Worm (Caenorhabditis elegans) whole organism, L4 larva: ENCODE measurements around the gene bbln-1.
A peak's percentile ranks its signal among the peaks of the same experiment; 100 is the strongest.

Experiments used
- Y48G9A.11 ChIP-seq: fragments of 200-800 bp; sonication (Bioruptor generic); IDR thresholded peaks from 2 replicates; pipeline ENCODE4 v1.3.6; 2022; ENCODE audit warnings: missing genetic modification reagents, missing genetic modification characterization, missing compliant biosample characterization
- ZK337.2 ChIP-seq: fragments of 200-800 bp; sonication (Bioruptor generic); IDR thresholded peaks from 2 replicates; pipeline ENCODE4 v1.3.6; 2022; ENCODE audit warnings: missing genetic modification reagents, missing genetic modification characterization, missing compliant biosample characterization
- aha-1 ChIP-seq: fragments of 150-350 bp; peaks from one replicate; lab custom pipeline; 2014; ENCODE audit warnings: missing biosample characterization, missing genetic modification characterization
- ceh-20 ChIP-seq: fragments of 200-800 bp; sonication (Bioruptor generic); IDR thresholded peaks from 2 replicates; pipeline ENCODE4 v1.3.6; 2022; ENCODE audit warnings: missing genetic modification reagents, missing genetic modification characterization, missing compliant biosample characterization
- ces-1 ChIP-seq: fragments of 150-350 bp; sonication (generic microtip); optimal IDR thresholded peaks from 4 replicates; lab custom pipeline; 2014; ENCODE audit warnings: missing biosample characterization, missing genetic modification reagents, missing genetic modification characterization
- daf-16 ChIP-seq, 3 experiments: sonication (generic microtip); optimal IDR thresholded peaks; 2 replicates each; lab custom pipeline; 2016 to 2017; ENCODE audit warnings: missing genetic modification characterization in 3 of 3, missing genetic modification reagents in 3 of 3, mild to moderate bottlenecking in 2 of 3, missing compliant biosample characterization in 2 of 3, missing biosample characterization in 1 of 3, moderate library complexity in 1 of 3
- daf-8 ChIP-seq: fragments of 200-800 bp; sonication (Bioruptor generic); IDR thresholded peaks from 2 replicates; pipeline ENCODE4 v1.3.6; 2022; ENCODE audit warnings: missing genetic modification characterization, missing compliant biosample characterization
- dmd-6 ChIP-seq: fragments of 200-800 bp; sonication (Bioruptor generic); IDR thresholded peaks from 2 replicates; pipeline ENCODE4 v1.3.6; 2022; ENCODE audit warnings: missing genetic modification reagents, missing genetic modification characterization, missing compliant biosample characterization
- dve-1 ChIP-seq: sonication (generic microtip); optimal IDR thresholded peaks from 2 replicates; lab custom pipeline; 2017; ENCODE audit warnings: antibody characterized with exemption, mild to moderate bottlenecking, missing genetic modification characterization, missing compliant biosample characterization; ENCODE audit not compliant: insufficient read depth
- fkh-10 ChIP-seq: fragments of 150-350 bp; optimal IDR thresholded peaks from 2 replicates; lab custom pipeline; 2014; ENCODE audit warnings: missing biosample characterization, missing genetic modification reagents, missing genetic modification characterization
- fos-1 ChIP-seq: fragments of 150-350 bp; optimal IDR thresholded peaks from 2 replicates; lab custom pipeline; 2014; ENCODE audit warnings: missing biosample characterization, missing genetic modification characterization
- hif-1 ChIP-seq, 2 experiments: sonication (generic microtip); optimal IDR thresholded peaks; 2 replicates each; lab custom pipeline; 2016 to 2017; ENCODE audit warnings: missing compliant biosample characterization in 2 of 2, missing genetic modification characterization in 2 of 2, missing genetic modification reagents in 2 of 2, missing genotype in 2 of 2, mild to moderate bottlenecking in 1 of 2
- hlh-11 ChIP-seq: fragments of 200-800 bp; sonication (Bioruptor generic); optimal IDR thresholded peaks from 2 replicates; lab custom pipeline; 2018; ENCODE audit warnings: mild to moderate bottlenecking, missing genetic modification characterization, missing compliant biosample characterization
- hlh-30 ChIP-seq: sonication (generic microtip); optimal IDR thresholded peaks from 2 replicates; lab custom pipeline; 2017; ENCODE audit warnings: antibody characterized with exemption, mild to moderate bottlenecking, missing genetic modification characterization, missing compliant biosample characterization; ENCODE audit not compliant: insufficient read depth
- lin-13 ChIP-seq: fragments of 150-350 bp; optimal IDR thresholded peaks from 2 replicates; lab custom pipeline; 2014; ENCODE audit warnings: missing biosample characterization, missing genetic modification reagents, missing genetic modification characterization
- lin-15B ChIP-seq: fragments of 150-350 bp; sonication (generic microtip); optimal IDR thresholded peaks from 3 replicates; lab custom pipeline; 2014; ENCODE audit warnings: missing biosample characterization, missing genetic modification characterization
- lin-29 ChIP-seq: fragments of 200-800 bp; sonication (Bioruptor generic); IDR thresholded peaks from 2 replicates; pipeline ENCODE4 v1.3.6; 2022; ENCODE audit warnings: missing genetic modification reagents, missing genetic modification characterization, missing compliant biosample characterization
- lin-39 ChIP-seq: fragments of 150-350 bp; optimal IDR thresholded peaks from 2 replicates; lab custom pipeline; 2014; ENCODE audit warnings: missing biosample characterization, missing genetic modification reagents, missing genetic modification characterization
- lsy-2 ChIP-seq, 2 experiments: fragments of 150-350 bp in 1 of 2; sonication (generic microtip) in 1 of 2; optimal IDR thresholded peaks; 2 replicates each; lab custom pipeline; 2014 to 2017; ENCODE audit warnings: missing biosample characterization in 2 of 2, missing genetic modification characterization in 2 of 2
- madf-5 ChIP-seq, 2 experiments: fragments of 200-800 bp; sonication (Bioruptor generic); IDR thresholded peaks; 2 replicates each; pipeline ENCODE4 v1.3.6; 2022; ENCODE audit warnings: missing compliant biosample characterization in 2 of 2, missing genetic modification characterization in 2 of 2
- mdl-1 ChIP-seq, 2 experiments: fragments of 150-350 bp in 1 of 2; sonication (generic microtip) in 1 of 2; optimal IDR thresholded peaks; 2 replicates each; lab custom pipeline; 2014 to 2017; ENCODE audit warnings: missing biosample characterization in 2 of 2, missing genetic modification characterization in 2 of 2
- mdt-29 ChIP-seq: fragments of 200-800 bp; sonication (Bioruptor generic); IDR thresholded peaks from 2 replicates; pipeline ENCODE4 v1.3.6; 2022; ENCODE audit warnings: missing genetic modification reagents, missing genetic modification characterization, missing compliant biosample characterization
- mes-2 ChIP-seq: sonication (generic microtip); optimal IDR thresholded peaks from 2 replicates; lab custom pipeline; 2016; ENCODE audit warnings: missing genotype, mild to moderate bottlenecking, missing genetic modification characterization, missing compliant biosample characterization; ENCODE audit not compliant: poor library complexity, severe bottlenecking
- mxl-2 ChIP-seq: fragments of 200-800 bp; sonication (Bioruptor generic); conservative IDR thresholded peaks from 2 replicates; pipeline ENCODE4 v1.3.6; 2022; ENCODE audit warnings: missing genetic modification reagents, missing genetic modification characterization, missing compliant biosample characterization
- nhr-102 ChIP-seq: sonication (generic microtip); optimal IDR thresholded peaks from 2 replicates; lab custom pipeline; 2016; ENCODE audit warnings: mild to moderate bottlenecking, missing genetic modification characterization, moderate library complexity, missing compliant biosample characterization
- nhr-11 ChIP-seq: fragments of 150-350 bp; optimal IDR thresholded peaks from 2 replicates; lab custom pipeline; 2014; ENCODE audit warnings: missing biosample characterization, missing genetic modification characterization
- nhr-28 ChIP-seq: fragments of 150-350 bp; optimal IDR thresholded peaks from 2 replicates; lab custom pipeline; 2014; ENCODE audit warnings: missing biosample characterization, missing genetic modification characterization
- nhr-41 ChIP-seq: fragments of 200-800 bp; sonication (Bioruptor generic); IDR thresholded peaks from 2 replicates; pipeline ENCODE4 v1.3.6; 2022; ENCODE audit warnings: missing genetic modification reagents, missing genetic modification characterization, missing compliant biosample characterization
- nhr-42 ChIP-seq: fragments of 200-800 bp; sonication (Bioruptor generic); IDR thresholded peaks from 2 replicates; pipeline ENCODE4 v1.3.6; 2022; ENCODE audit warnings: missing genetic modification characterization, missing compliant biosample characterization
- nhr-77 ChIP-seq: fragments of 150-350 bp; optimal IDR thresholded peaks from 2 replicates; lab custom pipeline; 2014; ENCODE audit warnings: missing biosample characterization, missing genetic modification characterization
- pqm-1 ChIP-seq: sonication (generic microtip); optimal IDR thresholded peaks from 2 replicates; lab custom pipeline; 2017; ENCODE audit warnings: missing biosample characterization, missing genetic modification characterization
- rbr-2 ChIP-seq: sonication (generic microtip); optimal IDR thresholded peaks from 2 replicates; lab custom pipeline; 2016; ENCODE audit warnings: missing genotype, missing genetic modification characterization, missing compliant biosample characterization
- sdz-12 ChIP-seq: fragments of 200-800 bp; sonication (Bioruptor generic); optimal IDR thresholded peaks from 2 replicates; lab custom pipeline; 2018; ENCODE audit warnings: mild to moderate bottlenecking, missing genetic modification characterization, missing compliant biosample characterization
- skn-1 ChIP-seq: fragments of 150-350 bp; optimal IDR thresholded peaks from 2 replicates; lab custom pipeline; 2014; ENCODE audit warnings: missing biosample characterization, missing genetic modification characterization
- spr-1 ChIP-seq: sonication (generic microtip); optimal IDR thresholded peaks from 2 replicates; lab custom pipeline; 2016; ENCODE audit warnings: mild to moderate bottlenecking, missing genetic modification characterization, missing compliant biosample characterization
- spr-3 ChIP-seq: fragments of 200-800 bp; sonication (Bioruptor generic); optimal IDR thresholded peaks from 2 replicates; lab custom pipeline; 2018; ENCODE audit warnings: mild to moderate bottlenecking, missing genetic modification characterization, missing compliant biosample characterization
- tag-97 ChIP-seq: fragments of 200-800 bp; sonication (Bioruptor generic); IDR thresholded peaks from 2 replicates; pipeline ENCODE4 v1.3.6; 2022; ENCODE audit warnings: missing genetic modification characterization, missing compliant biosample characterization
- tra-1 ChIP-seq: fragments of 200-800 bp; sonication (Bioruptor generic); IDR thresholded peaks from 2 replicates; pipeline ENCODE4 v1.3.6; 2022; ENCODE audit warnings: missing genetic modification reagents, missing genetic modification characterization, missing compliant biosample characterization
- unc-62 ChIP-seq, 3 experiments: fragments of 150-350 bp in 1 of 3; sonication (generic microtip); optimal IDR thresholded peaks in 2 of 3; peaks in 1 of 3; 1 replicate in 1 of 3; 2 replicates in 2 of 3; lab custom pipeline; 2014 to 2017; ENCODE audit warnings: missing biosample characterization in 3 of 3, missing genetic modification characterization in 3 of 3, missing genetic modification reagents in 3 of 3, missing genotype in 1 of 3
- zag-1 ChIP-seq: fragments of 150-350 bp; optimal IDR thresholded peaks from 2 replicates; lab custom pipeline; 2014; ENCODE audit warnings: missing biosample characterization, missing genetic modification characterization
- zfp-2 ChIP-seq: sonication (generic microtip); optimal IDR thresholded peaks from 2 replicates; lab custom pipeline; 2016; ENCODE audit warnings: mild to moderate bottlenecking, missing genetic modification characterization, missing compliant biosample characterization
- zfp-3 ChIP-seq: fragments of 200-800 bp; sonication (Bioruptor generic); conservative IDR thresholded peaks from 2 replicates; pipeline ENCODE4 v1.3.6; 2022; ENCODE audit warnings: missing genetic modification reagents, missing genetic modification characterization, missing compliant biosample characterization
- ztf-7 ChIP-seq: fragments of 150-350 bp; optimal IDR thresholded peaks from 2 replicates; lab custom pipeline; 2014; ENCODE audit warnings: missing biosample characterization, missing genetic modification characterization

The bbln-1 gene

ce11 chrX:3111687-3112086 is 40.6 kb downstream of the bbln-1 start (continued):
- no peak for TF ChIP-seq nhr-42 (GFP tag; lab: Robert Waterston, UW)
- no peak for TF ChIP-seq daf-8 (GFP tag; lab: Robert Waterston, UW)

ce11 chrX:3111066-3111465 is 41.2 kb downstream of the bbln-1 start:
- TF ChIP-seq hlh-30 (peak; percentile 83), ces-1 (GFP tag; lab: Kevin White, UChicago) (peak; percentile 49), lin-13 (GFP tag; lab: Kevin White, UChicago) (peak; percentile 3), lin-39 (no peak), hif-1 (tag; optimal IDR thresholded peaks at IDR 0.05; lab: Kevin White, UChicago) (peak in 1 of 2 experiments; percentile 66), ceh-20 (GFP tag; lab: Robert Waterston, UW) (0 out of 2 replicates have a peak, but pooled peaks have one; percentile 36), hlh-11 (peak; percentile 19), ZK337.2 (GFP tag; lab: Robert Waterston, UW) (0 out of 2 replicates have a peak, but pooled peaks have one; percentile 15), mdl-1 (tag; optimal IDR thresholded peaks at IDR 0.05; lab: Kevin White, UChicago) (peak in 1 of 2 experiments; percentile 64), fkh-10 (peak; percentile 79), zag-1 (tag; lab: Kevin White, UChicago) (no peak), unc-62 (GFP tag; optimal IDR thresholded peaks at IDR 0.05 in 1 of 2; lab: Kevin White, UChicago) (peak in 1 of 2 experiments; percentile 76), unc-62 (tag; optimal IDR thresholded peaks at IDR 0.05; lab: Kevin White, UChicago) (no peak), mes-2 (tag; lab: Kevin White, UChicago) (peak; percentile 19), lsy-2 (tag; optimal IDR thresholded peaks at IDR 0.05; lab: Kevin White, UChicago) (peak; percentile 27 to 36), rbr-2 (peak; percentile 6), zfp-2 (no peak), nhr-41 (GFP tag; lab: Robert Waterston, UW) (no peak), mdt-29 (GFP tag; lab: Robert Waterston, UW) (peak; percentile 15; the same call in 1 of the 2 replicates)
- TF ChIP-seq, all 104 proteins: peak for 14

ce11 chrX:3110576-3110975 is 41.7 kb downstream of the bbln-1 start, which contains the start of gene gpcp-1:
Gene gpcp-1, minus strand, starts transcription at chrX:3110628.
- TF ChIP-seq pqm-1 (tag; lab: Kevin White, UChicago) (peak; percentile 91), nhr-77 (tag; lab: Kevin White, UChicago) (peak; percentile 30), spr-1 (tag; lab: Kevin White, UChicago) (no peak), daf-16 (GFP tag; optimal IDR thresholded peaks at IDR 0.05; lab: Kevin White, UChicago) (no peak), daf-16 (tag; optimal IDR thresholded peaks at IDR 0.05; lab: Kevin White, UChicago) (peak; percentile 61), nhr-28 (tag; lab: Kevin White, UChicago) (peak; percentile 46), hlh-11 (peak; percentile 9), nhr-102 (tag; lab: Kevin White, UChicago) (no peak), dve-1 (tag; lab: Kevin White, UChicago) (peak; percentile 18), dmd-6 (GFP tag; lab: Robert Waterston, UW) (peak; percentile 37; the same call in 1 of the 2 replicates), mes-2 (tag; lab: Kevin White, UChicago) (peak; percentile 26)

ce11 chrX:3108603-3109002 is 43.7 kb downstream of the bbln-1 start:
- TF ChIP-seq mxl-2 (GFP tag; lab: Robert Waterston, UW) (no peak), ztf-7 (no peak), mdt-29 (GFP tag; lab: Robert Waterston, UW) (peak; percentile 25; the same call in 1 of the 2 replicates), spr-3 (GFP tag; lab: Kevin White, UChicago) (no peak), madf-5 (GFP tag; IDR thresholded peaks at IDR 0.05; lab: Robert Waterston, UW) (no peak), ZK337.2 (GFP tag; lab: Robert Waterston, UW) (no peak), sdz-12 (no peak), tra-1 (GFP tag; lab: Robert Waterston, UW) (0 out of 2 replicates have a peak, but pooled peaks have one; percentile 19), tag-97 (GFP tag; lab: Robert Waterston, UW) (no peak), nhr-11 (tag; lab: Kevin White, UChicago) (peak; percentile 65), Y48G9A.11 (GFP tag; lab: Robert Waterston, UW) (no peak), fos-1 (tag; lab: Kevin White, UChicago) (no peak), daf-16 (GFP tag; optimal IDR thresholded peaks at IDR 0.05; lab: Kevin White, UChicago) (peak in 1 of 2 experiments; percentile 98), daf-16 (tag; optimal IDR thresholded peaks at IDR 0.05; lab: Kevin White, UChicago) (no peak), skn-1 (tag; lab: Kevin White, UChicago) (no peak), zfp-3 (GFP tag; lab: Robert Waterston, UW) (no peak), dmd-6 (GFP tag; lab: Robert Waterston, UW) (peak; percentile 31; the same call in 1 of the 2 replicates), lin-15B (no peak), lin-29 (GFP tag; lab: Robert Waterston, UW) (no peak), aha-1 (no peak), fkh-10 (no peak), mdl-1 (tag; optimal IDR thresholded peaks at IDR 0.05; lab: Kevin White, UChicago) (peak; percentile 3 to 47), hlh-11 (peak; percentile 56), daf-8 (GFP tag; lab: Robert Waterston, UW) (no peak)
